Worm (Caenorhabditis elegans): ENCODE data around the gene nstp-10.

DNA sequence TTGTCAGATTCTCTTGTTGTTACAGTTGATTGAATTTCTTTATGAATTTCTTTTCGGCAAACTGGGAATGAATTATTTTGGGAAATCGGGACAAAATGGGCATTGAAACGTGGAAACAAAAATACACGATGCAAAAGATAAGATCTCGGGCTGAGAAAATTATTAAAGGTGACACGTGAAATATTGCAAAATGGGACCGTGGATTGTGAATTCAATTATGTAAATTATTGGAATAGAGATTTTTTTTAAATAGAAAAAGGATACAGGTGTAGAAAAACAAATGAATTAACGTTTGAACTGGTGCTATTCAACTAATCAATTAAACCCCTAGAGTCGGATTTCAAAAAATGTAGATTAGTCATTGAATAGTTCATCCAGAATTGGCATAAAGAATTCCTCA is 19.1 kb upstream of the nstp-10 start, which contains the start of gene F25B3.4:
- TF ChIP-seq tbx-11 (GFP tag; IDR thresholded peaks at IDR 0.05) (no peak), F13C5.2 (tag; optimal IDR thresholded peaks at IDR 0.05) (no peak)
